Worm (Caenorhabditis elegans): ENCODE measurements around the gene frpr-8.
A peak's percentile ranks its signal among the peaks of the same experiment; 100 is the strongest.

The frpr-8 gene

DNA sequence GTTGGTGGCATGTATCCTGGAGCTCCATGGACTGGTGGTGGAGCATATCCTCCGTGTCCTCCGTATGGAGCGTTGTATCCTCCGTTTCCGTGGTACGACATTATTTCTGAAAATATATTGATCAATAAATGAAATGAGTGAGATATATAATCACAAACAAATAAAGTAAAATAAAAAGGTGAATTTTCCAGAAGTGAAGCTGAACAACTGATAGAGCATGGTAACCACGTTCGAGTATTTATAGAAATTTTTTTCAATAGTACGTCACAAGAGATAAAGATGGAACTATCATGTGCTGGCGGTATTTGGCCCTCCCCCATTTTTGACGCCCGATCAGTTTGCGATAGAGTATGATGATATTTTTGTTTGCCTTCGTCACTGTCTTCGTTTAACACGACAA is 19.2 kb downstream of the frpr-8 start, which contains the start of gene F53A9.7:
F53A9.7 (minus strand) TSS at position 101 of the 400 bp plus-strand sequence.
- TF ChIP-seq dmd-8 (GFP tag; IDR thresholded peaks at IDR 0.05) (no peak), aha-1 (tag) (peak; percentile 25), dve-1 (tag; optimal IDR thresholded peaks at IDR 0.05; ENCODE audit: insufficient read depth) (peak; percentile 13), unc-62 (GFP tag; optimal IDR thresholded peaks at IDR 0.05 in 1 of 2) (peak in 1 of 2 experiments; percentile 60), unc-62 (tag; optimal IDR thresholded peaks at IDR 0.05) (no peak), ztf-11 (tag; optimal IDR thresholded peaks at IDR 0.05) (no peak), mes-2 (tag; optimal IDR thresholded peaks at IDR 0.05; ENCODE audit: poor library complexity, severe bottlenecking) (no peak), hif-1 (tag; optimal IDR thresholded peaks at IDR 0.05) (no peak), mxl-2 (GFP tag; conservative IDR thresholded peaks at IDR 0.05) (no peak)

DNA sequence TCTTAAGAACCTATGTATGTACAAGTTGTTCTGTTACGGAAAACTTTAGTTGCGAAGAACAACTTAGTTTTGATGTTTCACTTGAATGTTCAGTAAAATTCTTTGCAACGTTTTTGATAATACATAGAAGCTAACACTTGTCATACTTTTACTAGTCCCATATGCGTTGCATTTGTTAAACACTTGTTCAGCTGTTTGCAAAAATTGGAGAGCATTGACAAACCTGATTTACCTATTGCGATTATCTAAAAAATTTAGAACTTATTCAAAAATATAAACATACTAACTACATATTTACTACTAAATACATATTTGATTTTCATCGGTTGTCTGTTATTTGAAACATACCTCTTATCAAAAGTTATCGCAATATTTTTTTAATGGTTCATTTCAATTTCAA is 20.5 kb downstream of the frpr-8 start:
- TF ChIP-seq ztf-7 (tag; optimal IDR thresholded peaks at IDR 0.05) (no peak), pha-4 (GFP tag; IDR thresholded peaks at IDR 0.05) (0 out of 2 replicates have a peak, but pooled peaks have one; percentile 13), pha-4 (tag; optimal IDR thresholded peaks at IDR 0.05) (no peak), fos-1 (tag; optimal IDR thresholded peaks at IDR 0.05) (peak; percentile 20), T26A8.4 (GFP tag; IDR thresholded peaks at IDR 0.05) (0 out of 2 replicates have a peak, but pooled peaks have one; percentile 10), daf-16 (GFP tag; optimal IDR thresholded peaks at IDR 0.05) (no peak), daf-16 (tag; optimal IDR thresholded peaks at IDR 0.05) (peak; percentile 71), aly-2 (tag; optimal IDR thresholded peaks at IDR 0.05) (no peak), zip-2 (tag; optimal IDR thresholded peaks at IDR 0.05) (no peak), php-3 (GFP tag; IDR thresholded peaks at IDR 0.05) (peak; percentile 28; the same call in 1 of the 2 replicates), dpl-1 (GFP tag; optimal IDR thresholded peaks at IDR 0.05) (no peak), T20F7.1 (GFP tag; optimal IDR thresholded peaks at IDR 0.05) (peak; percentile 34), hlh-11 (tag; optimal IDR thresholded peaks at IDR 0.05) (no peak), Y5F2A.4 (GFP tag; optimal IDR thresholded peaks at IDR 0.05) (no peak), ztf-11 (tag; optimal IDR thresholded peaks at IDR 0.05) (no peak), nhr-28 (tag; optimal IDR thresholded peaks at IDR 0.05) (peak; percentile 42), nhr-77 (tag; optimal IDR thresholded peaks at IDR 0.05) (peak; percentile 93), dve-1 (tag; optimal IDR thresholded peaks at IDR 0.05; ENCODE audit: insufficient read depth) (peak; percentile 69), dmd-6 (GFP tag; IDR thresholded peaks at IDR 0.05) (no peak)

DNA sequence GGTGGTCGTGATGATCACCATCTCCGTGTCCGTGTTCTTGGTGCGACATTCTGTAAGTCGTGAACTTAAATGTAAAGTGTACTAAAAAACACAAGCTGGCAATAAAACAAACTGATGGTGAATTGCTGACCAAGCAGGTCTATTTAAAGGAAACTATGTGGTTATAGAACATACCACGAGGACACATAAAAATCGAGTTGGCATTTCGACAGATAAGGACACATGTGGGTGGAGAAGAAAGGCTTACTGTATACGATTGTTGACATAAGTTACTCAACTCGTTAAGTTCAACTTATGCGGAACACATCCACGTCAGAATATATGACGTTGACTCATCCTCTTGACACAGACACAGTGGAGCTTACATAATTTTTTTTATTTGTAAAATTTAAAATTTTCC is 21.2 kb downstream of the frpr-8 start, which contains the start of gene F53A9.8:
F53A9.8 (minus strand) TSS at position 49 of the 400 bp plus-strand sequence.
- TF ChIP-seq egl-43 (GFP tag; IDR thresholded peaks at IDR 0.05) (no peak), tra-1 (GFP tag; IDR thresholded peaks at IDR 0.05) (no peak), nhr-28 (tag; optimal IDR thresholded peaks at IDR 0.05) (peak; percentile 58), ceh-82 (tag; optimal IDR thresholded peaks at IDR 0.05) (no peak), mdt-29 (GFP tag; IDR thresholded peaks at IDR 0.05) (no peak), sdz-12 (GFP tag; optimal IDR thresholded peaks at IDR 0.05) (no peak), unc-62 (GFP tag; optimal IDR thresholded peaks at IDR 0.05 in 1 of 2) (peak; percentile 29 to 31), unc-62 (tag; optimal IDR thresholded peaks at IDR 0.05) (no peak), lsy-2 (tag; optimal IDR thresholded peaks at IDR 0.05) (peak in 1 of 2 experiments; percentile 15), D1046.2 (GFP tag; IDR thresholded peaks at IDR 0.05) (no peak), lir-3 (tag; optimal IDR thresholded peaks at IDR 0.05) (no peak), dmd-9 (GFP tag; IDR thresholded peaks at IDR 0.05) (no peak), snpc-1.2 (GFP tag; IDR thresholded peaks at IDR 0.05) (no peak), nhr-237 (tag; optimal IDR thresholded peaks at IDR 0.05) (no peak), nhr-77 (tag; optimal IDR thresholded peaks at IDR 0.05) (no peak), skn-1 (tag; optimal IDR thresholded peaks at IDR 0.05) (no peak), lin-39 (tag; optimal IDR thresholded peaks at IDR 0.05) (no peak), ceh-28 (tag; optimal IDR thresholded peaks at IDR 0.05) (no peak), ces-1 (GFP tag; optimal IDR thresholded peaks at IDR 0.05) (no peak), daf-16 (GFP tag; optimal IDR thresholded peaks at IDR 0.05) (no peak), daf-16 (tag; optimal IDR thresholded peaks at IDR 0.05) (peak; percentile 75), vab-7 (GFP tag; IDR thresholded peaks at IDR 0.05) (no peak), dpl-1 (GFP tag; optimal IDR thresholded peaks at IDR 0.05) (no peak), lin-38 (GFP tag; IDR thresholded peaks at IDR 0.05) (no peak), zfp-2 (tag; optimal IDR thresholded peaks at IDR 0.05) (no peak), nhr-42 (GFP tag; IDR thresholded peaks at IDR 0.05) (no peak), ceh-32 (tag; optimal IDR thresholded peaks at IDR 0.05; ENCODE audit: poor library complexity) (no peak), ama-1 (optimal IDR thresholded peaks at IDR 0.05) (no peak), zip-11 (GFP tag; IDR thresholded peaks at IDR 0.05) (no peak), nhr-111 (GFP tag; optimal IDR thresholded peaks at IDR 0.05) (no peak)
